Fruit fly (Drosophila melanogaster) whole organism, embryonic: ENCODE results near the gene zfh2.

ENCODE experiments used
- Bteb2 ChIP-seq: fragments of 200-800 bp; sonication (Bioruptor generic); optimal IDR thresholded peaks from 2 replicates; lab custom pipeline; 2016; ENCODE audit warnings: missing biosample characterization, missing genetic modification characterization
- CG10979 ChIP-seq: fragments of 200-800 bp; sonication (Bioruptor generic); optimal IDR thresholded peaks from 2 replicates; lab custom pipeline; 2018; ENCODE audit warnings: missing biosample characterization, mild to moderate bottlenecking, missing genetic modification characterization, moderate library complexity
- CG11560 ChIP-seq: fragments of 200-800 bp; sonication (Bioruptor generic); IDR thresholded peaks from 3 replicates; pipeline ENCODE4 v1.3.6; 2022; ENCODE audit warnings: missing biosample characterization, missing genetic modification characterization
- CG12659 ChIP-seq: fragments of 200-800 bp; sonication (Bioruptor generic); optimal IDR thresholded peaks from 3 replicates; lab custom pipeline; 2017; ENCODE audit warnings: mild to moderate bottlenecking, missing biosample characterization, missing genetic modification reagents, missing genetic modification characterization
- CG15269 ChIP-seq: fragments of 200-800 bp; sonication (Bioruptor generic); optimal IDR thresholded peaks from 2 replicates; lab custom pipeline; 2018; ENCODE audit warnings: missing biosample characterization, mild to moderate bottlenecking, missing genetic modification characterization, moderate library complexity
- CG15479 ChIP-seq: fragments of 200-800 bp; sonication (Bioruptor generic); optimal IDR thresholded peaks from 3 replicates; lab custom pipeline; 2019; ENCODE audit warnings: missing biosample characterization, mild to moderate bottlenecking, missing genetic modification characterization, moderate library complexity
- CG16815 ChIP-seq: fragments of 200-800 bp; sonication (Bioruptor generic); optimal IDR thresholded peaks from 3 replicates; lab custom pipeline; 2017; ENCODE audit warnings: missing biosample characterization, mild to moderate bottlenecking, missing genetic modification characterization
- CG17612 ChIP-seq: fragments of 200-800 bp; sonication (Bioruptor generic); IDR thresholded peaks from 2 replicates; pipeline ENCODE4 v1.3.6; 2022; ENCODE audit warnings: missing biosample characterization, missing genetic modification characterization
- CG17912 ChIP-seq: fragments of 200-800 bp; sonication (Bioruptor generic); optimal IDR thresholded peaks from 2 replicates; lab custom pipeline; 2018; ENCODE audit warnings: missing biosample characterization, mild to moderate bottlenecking, missing genetic modification characterization
- CG18599 ChIP-seq: fragments of 200-800 bp; sonication (Bioruptor generic); optimal IDR thresholded peaks from 3 replicates; lab custom pipeline; 2017; ENCODE audit warnings: missing biosample characterization, missing genetic modification characterization, mild to moderate bottlenecking, moderate library complexity, missing genetic modification reagents
- CG31441 ChIP-seq: fragments of 200-800 bp; sonication (Bioruptor generic); IDR thresholded peaks from 2 replicates; pipeline ENCODE4 v1.3.6; 2022; ENCODE audit warnings: missing biosample characterization, missing genetic modification characterization
- CG32532 ChIP-seq: fragments of 200-800 bp; sonication (Bioruptor generic); IDR thresholded peaks from 2 replicates; pipeline ENCODE4 v1.3.6; 2022; ENCODE audit warnings: missing biosample characterization, missing genetic modification characterization
- CG34224 ChIP-seq: fragments of 200-800 bp; sonication (Bioruptor generic); IDR thresholded peaks from 3 replicates; pipeline ENCODE4 v1.3.6; 2022; ENCODE audit warnings: missing biosample characterization, missing genetic modification characterization; ENCODE audit not compliant: partially characterized antibody
- CG34376 ChIP-seq: fragments of 200-800 bp; sonication (Bioruptor generic); optimal IDR thresholded peaks from 2 replicates; lab custom pipeline; 2018; ENCODE audit warnings: missing biosample characterization, mild to moderate bottlenecking, missing genetic modification characterization
- CG34422 ChIP-seq: fragments of 200-800 bp; sonication (Bioruptor generic); IDR thresholded peaks from 3 replicates; pipeline ENCODE4 v1.3.6; 2022; ENCODE audit warnings: missing biosample characterization, missing genetic modification characterization
- CG43689 ChIP-seq: fragments of 200-800 bp; sonication (Bioruptor generic); IDR thresholded peaks from 2 replicates; pipeline ENCODE4 v1.3.6; 2022; ENCODE audit warnings: missing biosample characterization, missing genetic modification characterization
- CG4707 ChIP-seq: fragments of 200-800 bp; sonication (Bioruptor generic); optimal IDR thresholded peaks from 2 replicates; lab custom pipeline; 2018; ENCODE audit warnings: missing biosample characterization, mild to moderate bottlenecking, missing genetic modification characterization, moderate library complexity
- CG6765 ChIP-seq: fragments of 200-800 bp; sonication (Bioruptor generic); optimal IDR thresholded peaks from 3 replicates; lab custom pipeline; 2017; ENCODE audit warnings: missing biosample characterization, mild to moderate bottlenecking, missing genetic modification characterization
- CG8388 ChIP-seq: fragments of 200-800 bp; sonication (Bioruptor generic); optimal IDR thresholded peaks from 2 replicates; lab custom pipeline; 2019; ENCODE audit warnings: missing biosample characterization, mild to moderate bottlenecking, missing genetic modification characterization, moderate library complexity
- CG9727 ChIP-seq: fragments of 200-800 bp; sonication (Bioruptor generic); optimal IDR thresholded peaks from 3 replicates; lab custom pipeline; 2017; ENCODE audit warnings: missing biosample characterization, mild to moderate bottlenecking, missing genetic modification characterization
- CrebB ChIP-seq: fragments of 200-800 bp; sonication (Bioruptor generic); optimal IDR thresholded peaks from 3 replicates; lab custom pipeline; 2018; ENCODE audit warnings: missing biosample characterization, mild to moderate bottlenecking, missing genetic modification characterization
- Dad ChIP-seq: fragments of 200-800 bp; sonication (Bioruptor generic); optimal IDR thresholded peaks from 3 replicates; lab custom pipeline; 2016; ENCODE audit warnings: missing biosample characterization, missing genetic modification characterization
- Dfd ChIP-seq, 2 experiments: fragments of >200 bp; optimal IDR thresholded peaks; 2 replicates each; lab custom pipeline; 2017; ENCODE audit warnings: missing biosample characterization in 2 of 2, missing genetic modification characterization in 2 of 2
- Fer3 ChIP-seq: fragments of 200-800 bp; sonication (Bioruptor generic); optimal IDR thresholded peaks from 2 replicates; lab custom pipeline; 2018; ENCODE audit warnings: missing biosample characterization, mild to moderate bottlenecking, missing genetic modification characterization, moderate library complexity
- HLH54F ChIP-seq: fragments of 200-800 bp; sonication (Bioruptor generic); optimal IDR thresholded peaks from 3 replicates; lab custom pipeline; 2016; ENCODE audit warnings: missing biosample characterization, missing genetic modification characterization
- HLHmδ ChIP-seq: fragments of 200-800 bp; sonication (Bioruptor generic); optimal IDR thresholded peaks from 2 replicates; lab custom pipeline; 2018; ENCODE audit warnings: missing biosample characterization, mild to moderate bottlenecking, missing genetic modification characterization, moderate library complexity
- Hey ChIP-seq: fragments of 200-800 bp; sonication (Bioruptor generic); optimal IDR thresholded peaks from 3 replicates; lab custom pipeline; 2018; ENCODE audit warnings: missing biosample characterization, mild to moderate bottlenecking, missing genetic modification characterization
- HmgD ChIP-seq: fragments of 200-800 bp; sonication (Bioruptor generic); optimal IDR thresholded peaks from 3 replicates; lab custom pipeline; 2016; ENCODE audit warnings: missing biosample characterization, missing genetic modification characterization
- Hmr ChIP-seq: fragments of 200-800 bp; sonication (Bioruptor generic); optimal IDR thresholded peaks from 3 replicates; lab custom pipeline; 2017; ENCODE audit warnings: mild to moderate bottlenecking, missing biosample characterization, missing genetic modification reagents, missing genetic modification characterization
- Hr39 ChIP-seq: fragments of >200 bp; optimal IDR thresholded peaks from 2 replicates; lab custom pipeline; 2017
- Hsf ChIP-seq: fragments of 200-800 bp; sonication (Bioruptor generic); optimal IDR thresholded peaks from 3 replicates; lab custom pipeline; 2016; ENCODE audit warnings: missing biosample characterization, missing genetic modification characterization
- Oli ChIP-seq: fragments of 200-800 bp; sonication (Bioruptor generic); optimal IDR thresholded peaks from 2 replicates; lab custom pipeline; 2018; ENCODE audit warnings: missing biosample characterization, mild to moderate bottlenecking, missing genetic modification characterization, moderate library complexity
- Stat92E ChIP-seq, 3 experiments: fragments of >200 bp in 2 of 3; fragments of 200-800 bp in 1 of 3; sonication (Bioruptor generic) in 1 of 3; optimal IDR thresholded peaks; 2 replicates each; lab custom pipeline; 2017 to 2019; ENCODE audit warnings: missing biosample characterization in 3 of 3, missing genetic modification characterization in 3 of 3, mild to moderate bottlenecking in 1 of 3, moderate library complexity in 1 of 3
- Trl ChIP-seq, 3 experiments: fragments of >200 bp in 2 of 3; fragments of 200-800 bp in 1 of 3; sonication (Bioruptor generic) in 1 of 3; optimal IDR thresholded peaks; 2 replicates in 1 of 3; 3 replicates in 2 of 3; lab custom pipeline; 2016 to 2017; ENCODE audit warnings: missing biosample characterization in 1 of 3, missing genetic modification characterization in 1 of 3
- Vsx1 ChIP-seq: fragments of 200-800 bp; sonication (Bioruptor generic); optimal IDR thresholded peaks from 2 replicates; lab custom pipeline; 2017; ENCODE audit warnings: missing biosample characterization, mild to moderate bottlenecking, missing genetic modification characterization, missing genetic modification reagents
- Xbp1 ChIP-seq: fragments of 200-800 bp; sonication (Bioruptor generic); optimal IDR thresholded peaks from 3 replicates; lab custom pipeline; 2016; ENCODE audit warnings: missing biosample characterization, mild to moderate bottlenecking, missing genetic modification characterization
- YL-1 ChIP-seq: fragments of 200-800 bp; sonication (Bioruptor generic); optimal IDR thresholded peaks from 3 replicates; lab custom pipeline; 2017; ENCODE audit warnings: missing biosample characterization, mild to moderate bottlenecking, missing genetic modification characterization
- ac ChIP-seq: fragments of 200-800 bp; sonication (Bioruptor generic); optimal IDR thresholded peaks from 3 replicates; lab custom pipeline; 2017; ENCODE audit warnings: missing biosample characterization, mild to moderate bottlenecking, missing genetic modification characterization
- ash1 ChIP-seq: fragments of 200-800 bp; sonication (Bioruptor generic); optimal IDR thresholded peaks from 2 replicates; lab custom pipeline; 2018; ENCODE audit warnings: missing biosample characterization, mild to moderate bottlenecking, missing genetic modification characterization
- bowl ChIP-seq: fragments of 200-800 bp; sonication (Bioruptor generic); IDR thresholded peaks from 2 replicates; pipeline ENCODE4 v1.3.6; 2022; ENCODE audit warnings: missing biosample characterization, missing genetic modification characterization
- btn ChIP-seq: fragments of 200-800 bp; sonication (Bioruptor generic); optimal IDR thresholded peaks from 2 replicates; lab custom pipeline; 2016; ENCODE audit warnings: missing biosample characterization, missing genetic modification characterization
- emc ChIP-seq: fragments of 200-800 bp; sonication (Bioruptor generic); optimal IDR thresholded peaks from 2 replicates; lab custom pipeline; 2016; ENCODE audit warnings: missing biosample characterization, missing genetic modification characterization
- ewg ChIP-seq: fragments of 200-800 bp; sonication (Bioruptor generic); optimal IDR thresholded peaks from 3 replicates; lab custom pipeline; 2017; ENCODE audit warnings: mild to moderate bottlenecking, missing biosample characterization, missing genetic modification reagents, missing genetic modification characterization
- fru ChIP-seq: fragments of >200 bp; optimal IDR thresholded peaks from 2 replicates; lab custom pipeline; 2017
- ken ChIP-seq: fragments of 200-800 bp; sonication (Bioruptor generic); IDR thresholded peaks from 3 replicates; pipeline ENCODE4 v1.3.6; 2022; ENCODE audit warnings: missing biosample characterization, missing genetic modification characterization
- nau ChIP-seq: fragments of 200-800 bp; sonication (Bioruptor generic); optimal IDR thresholded peaks from 3 replicates; lab custom pipeline; 2017; ENCODE audit warnings: missing biosample characterization, mild to moderate bottlenecking, missing genetic modification characterization, missing genetic modification reagents
- nerfin-2 ChIP-seq: fragments of 200-800 bp; sonication (Bioruptor generic); IDR thresholded peaks from 2 replicates; pipeline ENCODE4 v1.3.6; 2022; ENCODE audit warnings: missing biosample characterization, missing genetic modification characterization; ENCODE audit not compliant: partially characterized antibody
- org-1 ChIP-seq: fragments of 200-800 bp; sonication (Bioruptor generic); optimal IDR thresholded peaks from 2 replicates; lab custom pipeline; 2017; ENCODE audit warnings: missing biosample characterization, missing genetic modification characterization
- seq ChIP-seq: fragments of 200-800 bp; sonication (Bioruptor generic); IDR thresholded peaks from 2 replicates; pipeline ENCODE4 v1.3.6; 2022; ENCODE audit warnings: missing biosample characterization, missing genetic modification characterization
- tll ChIP-seq, 2 experiments: fragments of 200-800 bp in 1 of 2; fragments of >200 bp in 1 of 2; sonication (Bioruptor generic) in 1 of 2; optimal IDR thresholded peaks; 2 replicates each; lab custom pipeline; 2017 to 2019; ENCODE audit warnings: missing biosample characterization in 2 of 2, missing genetic modification characterization in 2 of 2, mild to moderate bottlenecking in 1 of 2, moderate library complexity in 1 of 2

Gene zfh2

DNA sequence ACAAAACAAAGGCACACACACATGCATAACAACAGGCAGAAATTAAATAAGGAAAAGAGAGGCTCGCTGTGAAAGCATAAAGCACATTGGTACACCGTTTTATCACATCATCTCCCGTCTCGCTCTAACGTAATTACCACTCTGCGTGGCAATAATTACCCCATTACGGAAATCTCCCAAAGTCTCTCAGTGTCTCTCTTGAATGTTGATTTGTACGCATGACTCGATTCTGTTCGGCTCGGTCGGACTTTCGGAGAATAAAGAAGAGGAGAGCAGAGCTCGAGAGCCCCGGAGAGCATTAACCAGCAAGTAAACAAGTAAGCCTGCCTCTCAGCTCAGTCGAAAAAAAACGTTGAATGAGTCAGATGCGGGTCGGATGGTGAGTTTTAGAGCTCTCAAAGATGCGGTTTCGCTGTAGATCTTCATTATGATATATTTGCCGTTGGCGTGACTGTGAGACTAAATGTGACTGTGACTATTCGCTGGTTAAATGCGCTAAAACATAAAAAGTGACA lies at the start of gene zfh2:
Gene zfh2 (plus strand): TSS at position 332 of the 515 bp plus-strand sequence.
- peak; percentile 16; the same call in 1 of the 2 replicates for TF ChIP-seq bowl
- peak; percentile 70; the same call in 1 of the 2 replicates for TF ChIP-seq seq (GFP tag; lab: Robert Waterston, UW)
- TF ChIP-seq nau (GFP tag; lab: Kevin White, UChicago) = no peak
- TF ChIP-seq CG11560 (tag; lab: Robert Waterston, UW) = no peak
- TF ChIP-seq Hmr = peak; percentile 26
- no peak for TF ChIP-seq Hr39 (lab: Kevin White, UChicago)
- no peak for TF ChIP-seq nerfin-2 (GFP tag; lab: Robert Waterston, UW)
- TF ChIP-seq ac (GFP tag; lab: Kevin White, UChicago) = no peak
- no peak for TF ChIP-seq ken (GFP tag; lab: Robert Waterston, UW)
- no peak; the same call in 1 of the 2 replicates for TF ChIP-seq CG31441 (GFP tag; lab: Robert Waterston, UW)
- TF ChIP-seq CG8388 (GFP tag; lab: Kevin White, UChicago) = peak; percentile 13
- peak; percentile 72 for TF ChIP-seq ewg (GFP tag; lab: Kevin White, UChicago)
- TF ChIP-seq fru (lab: Kevin White, UChicago) = no peak
- no peak for TF ChIP-seq CG43689 (GFP tag; lab: Robert Waterston, UW)
- TF ChIP-seq CG15479 (GFP tag; lab: Kevin White, UChicago) = peak; percentile 42
- TF ChIP-seq CG12659 (GFP tag; lab: Kevin White, UChicago) = no peak
- TF ChIP-seq CG4707 (GFP tag; lab: Kevin White, UChicago) = no peak
- TF ChIP-seq CG6765 (GFP tag; lab: Kevin White, UChicago) = no peak
- peak; percentile 53; the same call in 1 of the 3 replicates for TF ChIP-seq CG34224 (GFP tag; lab: Robert Waterston, UW)
- TF ChIP-seq CG9727 (GFP tag; lab: Kevin White, UChicago) = peak; percentile 8
- TF ChIP-seq Hsf = no peak
- TF ChIP-seq org-1 = no peak
- TF ChIP-seq CG10979 = no peak
- TF ChIP-seq CG18599 = peak; percentile 30
- TF ChIP-seq btn (GFP tag; lab: Kevin White, UChicago) = no peak
- no peak for TF ChIP-seq Fer3
- TF ChIP-seq CG15269 = no peak
- TF ChIP-seq CG34422 (GFP tag; lab: Robert Waterston, UW) = no peak
- TF ChIP-seq HLHmδ (GFP tag; lab: Kevin White, UChicago) = peak; percentile 62
- peak; percentile 87 for TF ChIP-seq ash1 (GFP tag; lab: Kevin White, UChicago)
- peak in 1 of 2 experiments; percentile 79 for TF ChIP-seq tll (GFP tag; optimal IDR thresholded peaks at IDR 0.05; lab: Kevin White, UChicago)
- no peak for TF ChIP-seq Oli (tag; lab: Kevin White, UChicago)
- TF ChIP-seq CG32532 (GFP tag; lab: Robert Waterston, UW) = no peak; the same call in 1 of the 2 replicates
- no peak for TF ChIP-seq CrebB (tag; lab: Kevin White, UChicago)
- peak; percentile 98 for TF ChIP-seq Trl (optimal IDR thresholded peaks at IDR 0.05; lab: Kevin White, UChicago)
- peak; percentile 63 for TF ChIP-seq Trl (GFP tag; optimal IDR thresholded peaks at IDR 0.05; lab: Kevin White, UChicago)
- TF ChIP-seq CG16815 (GFP tag; lab: Kevin White, UChicago) = no peak
- no peak for TF ChIP-seq HLH54F (GFP tag; lab: Kevin White, UChicago)
- TF ChIP-seq CG17912 (GFP tag; lab: Kevin White, UChicago) = peak; percentile 52
- peak in 1 of 3 experiments; percentile 15 for TF ChIP-seq Stat92E (GFP tag; optimal IDR thresholded peaks at IDR 0.05; lab: Kevin White, UChicago)
- TF ChIP-seq HmgD (GFP tag; lab: Kevin White, UChicago) = no peak
- no peak for TF ChIP-seq emc
- no peak for TF ChIP-seq Dfd (GFP tag; optimal IDR thresholded peaks at IDR 0.05; lab: Kevin White, UChicago)
- TF ChIP-seq Xbp1 (GFP tag; lab: Kevin White, UChicago) = no peak
- no peak for TF ChIP-seq Hey (tag; lab: Kevin White, UChicago)
- TF ChIP-seq CG34376 (GFP tag; lab: Kevin White, UChicago) = peak; percentile 35
- TF ChIP-seq Vsx1 = peak; percentile 81
- TF ChIP-seq YL-1 = no peak
- no peak for TF ChIP-seq CG17612 (GFP tag; lab: Robert Waterston, UW)
- TF ChIP-seq Dad (GFP tag; lab: Kevin White, UChicago) = peak; percentile 0
- TF ChIP-seq Bteb2 (GFP tag; lab: Kevin White, UChicago) = peak; percentile 5
